Worm (Caenorhabditis elegans) whole organism, young adult: Measurements from ENCODE around the gene Y27F2A.6.
"Not testable (repeated sequence)": the region's sequence is repeated elsewhere in the genome, so short reads cannot be mapped to it uniquely, and the experiment has no call there.

ENCODE experiments used
- B0035.1 ChIP-seq: sonication (generic microtip); optimal IDR thresholded peaks from 2 replicates; lab custom pipeline; 2016; ENCODE audit warnings: missing genetic modification characterization, mild to moderate bottlenecking, missing compliant biosample characterization, missing genotype, missing genetic modification reagents
- C06A6.2 ChIP-seq: fragments of 200-800 bp; sonication (Bioruptor generic); conservative IDR thresholded peaks from 2 replicates; pipeline ENCODE4 v1.3.6; 2022; ENCODE audit warnings: missing genetic modification characterization, missing compliant biosample characterization
- C17E4.6 ChIP-seq: fragments of 200-800 bp; sonication (Bioruptor generic); IDR thresholded peaks from 2 replicates; pipeline ENCODE4 v1.3.6; 2022; ENCODE audit warnings: missing genetic modification reagents, missing genetic modification characterization, missing compliant biosample characterization
- D2030.7 ChIP-seq: fragments of 200-800 bp; sonication (Bioruptor generic); IDR thresholded peaks from 2 replicates; pipeline ENCODE4 v1.3.6; 2022; ENCODE audit warnings: missing genetic modification reagents, missing genetic modification characterization, missing compliant biosample characterization
- F22D6.2 ChIP-seq: sonication (generic microtip); optimal IDR thresholded peaks from 2 replicates; lab custom pipeline; 2016; ENCODE audit warnings: mild to moderate bottlenecking, missing genetic modification characterization, missing compliant biosample characterization
- F39B2.1 ChIP-seq: fragments of 200-800 bp; sonication (Bioruptor generic); IDR thresholded peaks from 2 replicates; pipeline ENCODE4 v1.3.6; 2022; ENCODE audit warnings: missing genetic modification reagents, missing genetic modification characterization, missing compliant biosample characterization
- F55B11.4 ChIP-seq: sonication (generic microtip); optimal IDR thresholded peaks from 2 replicates; lab custom pipeline; 2016; ENCODE audit warnings: missing compliant biosample characterization, missing genetic modification characterization, borderline replicate concordance; ENCODE audit not compliant: insufficient read depth
- F57A8.1 ChIP-seq: fragments of 200-800 bp; sonication (Bioruptor generic); optimal IDR thresholded peaks from 2 replicates; lab custom pipeline; 2018; ENCODE audit warnings: mild to moderate bottlenecking, missing genetic modification characterization, moderate library complexity, missing compliant biosample characterization
- Y53F4B.3 ChIP-seq: fragments of 200-800 bp; sonication (Bioruptor generic); IDR thresholded peaks from 2 replicates; pipeline ENCODE4 v1.3.6; 2022; ENCODE audit warnings: missing genetic modification reagents, missing genetic modification characterization, missing compliant biosample characterization
- Y56A3A.18 ChIP-seq: fragments of 200-800 bp; sonication (Bioruptor generic); IDR thresholded peaks from 2 replicates; pipeline ENCODE4 v1.3.6; 2022; ENCODE audit warnings: missing genetic modification reagents, missing genetic modification characterization, missing compliant biosample characterization
- Y79H2A.3 ChIP-seq: fragments of 200-800 bp; sonication (Bioruptor generic); conservative IDR thresholded peaks from 2 replicates; pipeline ENCODE4 v1.3.6; 2022; ENCODE audit warnings: missing genetic modification reagents, missing genetic modification characterization, missing compliant biosample characterization
- aptf-2 ChIP-seq: fragments of 200-800 bp; sonication (Bioruptor generic); conservative IDR thresholded peaks from 2 replicates; pipeline ENCODE4 v1.3.6; 2022; ENCODE audit warnings: missing genetic modification reagents, missing genetic modification characterization, missing compliant biosample characterization
- athp-1 ChIP-seq: sonication (generic microtip); optimal IDR thresholded peaks from 2 replicates; lab custom pipeline; 2017; ENCODE audit warnings: mild to moderate bottlenecking, missing genetic modification characterization, missing compliant biosample characterization
- bed-1 ChIP-seq: fragments of 200-800 bp; sonication (Bioruptor generic); IDR thresholded peaks from 2 replicates; pipeline ENCODE4 v1.3.6; 2022; ENCODE audit warnings: missing genetic modification reagents, missing genetic modification characterization, missing compliant biosample characterization
- bed-2 ChIP-seq: fragments of 200-800 bp; sonication (Bioruptor generic); IDR thresholded peaks from 2 replicates; pipeline ENCODE4 v1.3.6; 2022; ENCODE audit warnings: missing genetic modification reagents, missing genetic modification characterization, missing compliant biosample characterization
- ceh-40 ChIP-seq: fragments of 200-800 bp; sonication (Bioruptor generic); IDR thresholded peaks from 2 replicates; pipeline ENCODE4 v1.3.6; 2022; ENCODE audit warnings: missing genetic modification characterization, missing compliant biosample characterization
- ceh-58 ChIP-seq: fragments of 200-800 bp; sonication (Bioruptor generic); IDR thresholded peaks from 2 replicates; pipeline ENCODE4 v1.3.6; 2022; ENCODE audit warnings: missing genetic modification characterization, missing compliant biosample characterization
- efl-1 ChIP-seq: fragments of 150-350 bp; optimal IDR thresholded peaks from 2 replicates; lab custom pipeline; 2014; ENCODE audit warnings: missing biosample characterization, missing genetic modification reagents, missing genetic modification characterization
- egl-44 ChIP-seq: fragments of 200-800 bp; sonication (Bioruptor generic); IDR thresholded peaks from 2 replicates; pipeline ENCODE4 v1.3.6; 2022; ENCODE audit warnings: missing genetic modification reagents, missing genetic modification characterization, missing compliant biosample characterization
- fkh-3 ChIP-seq: sonication (generic microtip); optimal IDR thresholded peaks from 2 replicates; lab custom pipeline; 2016; ENCODE audit warnings: mild to moderate bottlenecking, missing genetic modification characterization, missing compliant biosample characterization
- gei-17 ChIP-seq: fragments of 200-800 bp; sonication (Bioruptor generic); optimal IDR thresholded peaks from 2 replicates; lab custom pipeline; 2018; ENCODE audit warnings: mild to moderate bottlenecking, missing genetic modification characterization, missing compliant biosample characterization
- him-1 ChIP-seq: sonication (generic microtip); optimal IDR thresholded peaks from 2 replicates; lab custom pipeline; 2016; ENCODE audit warnings: missing genotype, missing genetic modification reagents, missing genetic modification characterization, missing compliant biosample characterization
- hmg-1.2 ChIP-seq: fragments of 200-800 bp; sonication (Bioruptor generic); IDR thresholded peaks from 2 replicates; pipeline ENCODE4 v1.3.6; 2022; ENCODE audit warnings: missing genetic modification reagents, missing genetic modification characterization, missing compliant biosample characterization
- hmg-20 ChIP-seq: fragments of 200-800 bp; sonication (Bioruptor generic); IDR thresholded peaks from 2 replicates; pipeline ENCODE4 v1.3.6; 2022; ENCODE audit warnings: missing genetic modification reagents, missing genetic modification characterization, missing compliant biosample characterization
- madf-8 ChIP-seq: fragments of 200-800 bp; sonication (Bioruptor generic); conservative IDR thresholded peaks from 2 replicates; pipeline ENCODE4 v1.3.6; 2022; ENCODE audit warnings: missing genetic modification reagents, missing genetic modification characterization, missing compliant biosample characterization
- mes-4 ChIP-seq: sonication (generic microtip); optimal IDR thresholded peaks from 2 replicates; lab custom pipeline; 2016; ENCODE audit warnings: missing genotype, missing genetic modification characterization, missing compliant biosample characterization
- nhr-120 ChIP-seq: fragments of 200-800 bp; sonication (Bioruptor generic); IDR thresholded peaks from 2 replicates; pipeline ENCODE4 v1.3.6; 2022; ENCODE audit warnings: missing genetic modification characterization, missing compliant biosample characterization
- nhr-80 ChIP-seq: sonication (generic microtip); optimal IDR thresholded peaks from 2 replicates; lab custom pipeline; 2016; ENCODE audit warnings: missing genetic modification characterization, missing compliant biosample characterization
- rcor-1 ChIP-seq: fragments of 200-800 bp; sonication (Bioruptor generic); IDR thresholded peaks from 2 replicates; pipeline ENCODE4 v1.3.6; 2022; ENCODE audit warnings: missing genetic modification reagents, missing genetic modification characterization, missing compliant biosample characterization
- rec-8 ChIP-seq, 2 experiments: sonication (generic microtip); optimal IDR thresholded peaks; 2 replicates each; lab custom pipeline; 2016; ENCODE audit warnings: mild to moderate bottlenecking in 2 of 2, missing genetic modification characterization in 2 of 2, missing genetic modification reagents in 2 of 2, missing genotype in 2 of 2, missing biosample characterization in 1 of 2, missing compliant biosample characterization in 1 of 2, moderate library complexity in 1 of 2
- zfh-2 ChIP-seq: fragments of 200-800 bp; sonication (Bioruptor generic); conservative IDR thresholded peaks from 2 replicates; pipeline ENCODE4 v1.3.6; 2022; ENCODE audit warnings: missing genetic modification reagents, missing genetic modification characterization, missing compliant biosample characterization
- ztf-18 ChIP-seq: sonication (generic microtip); optimal IDR thresholded peaks from 2 replicates; lab custom pipeline; 2016; ENCODE audit warnings: missing genotype, mild to moderate bottlenecking, missing genetic modification characterization, missing compliant biosample characterization
- ztf-22 ChIP-seq: fragments of 200-800 bp; sonication (Bioruptor generic); optimal IDR thresholded peaks from 2 replicates; lab custom pipeline; 2018; ENCODE audit warnings: mild to moderate bottlenecking, missing genetic modification characterization, moderate library complexity, missing compliant biosample characterization
- ztf-25 ChIP-seq: fragments of 200-800 bp; sonication (Bioruptor generic); IDR thresholded peaks from 2 replicates; pipeline ENCODE4 v1.3.6; 2022; ENCODE audit warnings: missing genetic modification reagents, missing genetic modification characterization, missing compliant biosample characterization
- ztf-6 ChIP-seq: fragments of 200-800 bp; sonication (Bioruptor generic); IDR thresholded peaks from 2 replicates; pipeline ENCODE4 v1.3.6; 2022; ENCODE audit warnings: missing genetic modification reagents, missing genetic modification characterization, missing compliant biosample characterization

Y27F2A.6 gene

ce11 chrII:3183300-3183840 is at the start of gene Y27F2A.6, which contains the start of gene Y27F2A.8:
Gene Y27F2A.6 (minus strand): TSS chrII:3183400.
Gene Y27F2A.8 (plus strand): TSS chrII:3183790.
- not testable (repeated sequence) for TF ChIP-seq Y79H2A.3; aptf-2 (GFP tag; lab: Robert Waterston, UW); egl-44 (GFP tag; lab: Robert Waterston, UW)

ce11 chrII:3230422-3230821 is 47.2 kb upstream of the Y27F2A.6 start, which contains the start of gene srh-297:
Gene srh-297 (minus strand): TSS chrII:3230522.
- TF ChIP-seq athp-1 (tag; lab: Kevin White, UChicago) (no peak), ceh-58 (no peak), him-1 (no peak)

- TF ChIP-seq ceh-40 (GFP tag; lab: Robert Waterston, UW) (no peak), bed-1 (GFP tag; lab: Robert Waterston, UW) (no peak), rec-8 (tag; optimal IDR thresholded peaks at IDR 0.05; lab: Kevin White, UChicago) (no peak), F57A8.1 (GFP tag; lab: Kevin White, UChicago) (no peak), mes-4 (tag; lab: Kevin White, UChicago) (no peak), hmg-20 (GFP tag; lab: Robert Waterston, UW) (no peak), fkh-3 (tag; lab: Kevin White, UChicago) (no peak), ztf-25 (GFP tag; lab: Robert Waterston, UW) (no peak), Y56A3A.18 (no peak), ztf-22 (no peak), D2030.7 (GFP tag; lab: Robert Waterston, UW) (no peak), C06A6.2 (GFP tag; lab: Robert Waterston, UW) (no peak), Y53F4B.3 (no peak)
These were observed 42.6 kb upstream of the Y27F2A.6 start, which contains the start of gene ZC239.17 for ce11 chrII:3225780-3226179. Gene ZC239.17 (minus strand): TSS chrII:3225880.

ce11 chrII:3225200-3225599 is 42.0 kb upstream of the Y27F2A.6 start, which contains the start of gene ZC239.16:
Gene ZC239.16 (minus strand): TSS chrII:3225319.
- TF ChIP-seq ztf-25 (GFP tag; lab: Robert Waterston, UW) (no peak), nhr-80 (tag; lab: Kevin White, UChicago) (peak; percentile 13), hmg-1.2 (no peak), ztf-6 (no peak), F22D6.2 (tag; lab: Kevin White, UChicago) (no peak), madf-8 (GFP tag; lab: Robert Waterston, UW) (no peak)

ce11 chrII:3224631-3225030 is 41.4 kb upstream of the Y27F2A.6 start, which contains the start of gene ZC239.15:
Gene ZC239.15 (minus strand): TSS chrII:3224731.
- no peak for TF ChIP-seq athp-1 (tag; lab: Kevin White, UChicago)
- no peak for TF ChIP-seq Y53F4B.3
- TF ChIP-seq gei-17 = no peak
- TF ChIP-seq bed-2 = no peak
- TF ChIP-seq F55B11.4 (tag; lab: Kevin White, UChicago) = no peak
- no peak for TF ChIP-seq efl-1 (GFP tag; lab: Kevin White, UChicago)
- no peak for TF ChIP-seq zfh-2 (GFP tag; lab: Robert Waterston, UW)
- no peak for TF ChIP-seq B0035.1 (tag; lab: Kevin White, UChicago)
- TF ChIP-seq rcor-1 (GFP tag; lab: Robert Waterston, UW) = no peak
- TF ChIP-seq ztf-18 (tag; lab: Kevin White, UChicago) = no peak
- no peak for TF ChIP-seq C17E4.6
- no peak for TF ChIP-seq mes-4 (tag; lab: Kevin White, UChicago)
- TF ChIP-seq nhr-120 (GFP tag; lab: Robert Waterston, UW) = no peak
- no peak for TF ChIP-seq F39B2.1 (GFP tag; lab: Robert Waterston, UW)
- TF ChIP-seq, all 124 proteins: peak for 0
